Fruit fly (Drosophila melanogaster): Measurements from ENCODE around the gene CG6179.
A peak's percentile ranks its signal among the peaks of the same experiment; 100 is the strongest.

The CG6179 gene

dm6 chrX:18370775-18371735 lies 8.8 kb upstream of the CG6179 start (continued):
- TF ChIP-seq Rfx (GFP tag; IDR thresholded peaks at IDR 0.05) (peak; percentile 70), Jarid2 (GFP tag; optimal IDR thresholded peaks at IDR 0.05) (no peak), fd102C (GFP tag; optimal IDR thresholded peaks at IDR 0.05) (no peak), pfk (GFP tag; optimal IDR thresholded peaks at IDR 0.05) (peak; percentile 16), CG15696 (tag; optimal IDR thresholded peaks at IDR 0.05) (peak; percentile 14), CG18764 (GFP tag; optimal IDR thresholded peaks at IDR 0.05) (no peak), nmo (GFP tag; optimal IDR thresholded peaks at IDR 0.05) (peak; percentile 43), eve (GFP tag; optimal IDR thresholded peaks at IDR 0.05) (no peak), CG8478 (optimal IDR thresholded peaks at IDR 0.05) (peak; percentile 97), oc (tag; optimal IDR thresholded peaks at IDR 0.05) (no peak), CG1602 (GFP tag; optimal IDR thresholded peaks at IDR 0.05) (peak; percentile 11), sob (GFP tag; IDR thresholded peaks at IDR 0.05) (peak; percentile 61), CG8089 (GFP tag; optimal IDR thresholded peaks at IDR 0.05) (no peak)

DNA sequence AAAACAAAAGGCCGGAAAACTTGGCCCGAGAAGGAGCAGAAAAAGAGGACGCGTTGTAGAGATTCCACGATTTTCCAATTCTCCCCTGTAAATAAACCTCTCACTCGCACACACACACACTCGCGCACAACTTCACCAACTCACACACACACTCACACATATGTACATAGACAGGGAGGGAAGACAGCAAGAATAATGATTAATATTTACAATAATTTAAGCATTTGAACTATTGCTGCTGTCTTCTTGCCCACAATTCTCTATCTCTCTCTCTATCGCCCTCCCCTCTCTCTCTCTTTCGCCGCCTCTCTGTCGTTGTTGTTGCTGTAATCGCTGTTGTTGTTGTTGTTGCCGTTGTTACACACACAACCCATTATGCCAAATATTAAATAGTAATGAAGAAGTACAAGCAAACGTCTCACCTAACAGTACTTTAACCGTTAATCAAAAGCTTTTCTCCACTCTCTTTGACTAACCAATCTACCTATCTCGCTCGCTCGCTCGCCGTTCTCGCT lies 5.4 kb upstream of the CG6179 start:
- TF ChIP-seq CG8478 (optimal IDR thresholded peaks at IDR 0.05) (peak; percentile 78), sob (GFP tag; IDR thresholded peaks at IDR 0.05) (0 out of 2 replicates have a peak, but pooled peaks have one; percentile 15), HmgZ (tag; optimal IDR thresholded peaks at IDR 0.05) (peak; percentile 9), repo (GFP tag; optimal IDR thresholded peaks at IDR 0.05) (no peak), Med (GFP tag) (peak; percentile 48), disco-r (GFP tag; optimal IDR thresholded peaks at IDR 0.05) (no peak), Nf-YC (tag; optimal IDR thresholded peaks at IDR 0.05) (peak; percentile 5), TFAM (GFP tag; optimal IDR thresholded peaks at IDR 0.05) (no peak), Pdp1 (GFP tag; optimal IDR thresholded peaks at IDR 0.05) (peak in 1 of 2 experiments; percentile 26), al (GFP tag; IDR thresholded peaks at IDR 0.05) (no peak), Dad (GFP tag; optimal IDR thresholded peaks at IDR 0.05) (no peak), mirr (GFP tag; optimal IDR thresholded peaks at IDR 0.05) (peak; percentile 36), crol (GFP tag; IDR thresholded peaks at IDR 0.05) (peak; percentile 73), CG1832 (GFP tag; optimal IDR thresholded peaks at IDR 0.05) (peak; percentile 73), CG10543 (GFP tag; optimal IDR thresholded peaks at IDR 0.05) (no peak), CG17186 (GFP tag; optimal IDR thresholded peaks at IDR 0.05) (no peak), sens (GFP tag) (peak; percentile 35), Sry-δ (GFP tag; optimal IDR thresholded peaks at IDR 0.05) (no peak), cg (GFP tag; optimal IDR thresholded peaks at IDR 0.05) (peak; percentile 75), CG34376 (GFP tag; optimal IDR thresholded peaks at IDR 0.05) (peak; percentile 43), ara (GFP tag; IDR thresholded peaks at IDR 0.05) (no peak), wdn (GFP tag; IDR thresholded peaks at IDR 0.05) (no peak), bab2 (GFP tag; optimal IDR thresholded peaks at IDR 0.05) (no peak), slp2 (GFP tag; optimal IDR thresholded peaks at IDR 0.05) (no peak), Trl (optimal IDR thresholded peaks at IDR 0.05) (peak in 1 of 2 experiments; percentile 56), Trl (GFP tag; optimal IDR thresholded peaks at IDR 0.05) (no peak), CG4360 (GFP tag; IDR thresholded peaks at IDR 0.05) (peak; percentile 94), Hr3 (GFP tag; optimal IDR thresholded peaks at IDR 0.05) (no peak), CrebB (tag; optimal IDR thresholded peaks at IDR 0.05) (peak; percentile 1), vvl (GFP tag; IDR thresholded peaks at IDR 0.05) (peak; percentile 37; the same call in 1 of the 2 replicates), ewg (GFP tag; optimal IDR thresholded peaks at IDR 0.05) (no peak), CG9817 (tag; optimal IDR thresholded peaks at IDR 0.05) (no peak), ftz-f1 (GFP tag; optimal IDR thresholded peaks at IDR 0.05) (no peak), jumu (GFP tag; optimal IDR thresholded peaks at IDR 0.05) (no peak), chinmo (GFP tag; IDR thresholded peaks at IDR 0.05; ENCODE audit: partially characterized antibody) (0 out of 4 replicates have a peak, but pooled peaks have one; percentile 30), CG6689 (GFP tag; IDR thresholded peaks at IDR 0.05) (no peak), klu (GFP tag; IDR thresholded peaks at IDR 0.05) (no peak), usp (GFP tag; optimal IDR thresholded peaks at IDR 0.05) (no peak)
